Worm (Caenorhabditis elegans) whole organism, L1 larva: ENCODE results near the gene him-18.
A peak's percentile ranks its signal among the peaks of the same experiment; 100 is the strongest.

Experiments
- C04F5.9 ChIP-seq: sonication (generic microtip); optimal IDR thresholded peaks from 2 replicates; lab custom pipeline; 2016; ENCODE audit warnings: missing genetic modification characterization, missing compliant biosample characterization
- C16A3.4 ChIP-seq: fragments of 150-350 bp; optimal IDR thresholded peaks from 2 replicates; lab custom pipeline; 2014; ENCODE audit warnings: missing biosample characterization, missing genetic modification characterization
- F16B12.6 ChIP-seq: fragments of 150-350 bp; optimal IDR thresholded peaks from 2 replicates; lab custom pipeline; 2014; ENCODE audit warnings: missing biosample characterization, missing genetic modification characterization
- aha-1 ChIP-seq: fragments of 150-350 bp; optimal IDR thresholded peaks from 2 replicates; lab custom pipeline; 2014; ENCODE audit warnings: missing biosample characterization, missing genetic modification characterization
- alr-1 ChIP-seq: fragments of 200-800 bp; sonication (Bioruptor generic); optimal IDR thresholded peaks from 2 replicates; lab custom pipeline; 2018; ENCODE audit warnings: borderline replicate concordance, mild to moderate bottlenecking, missing genetic modification characterization, missing compliant biosample characterization
- aly-2 ChIP-seq: fragments of 150-350 bp; optimal IDR thresholded peaks from 2 replicates; lab custom pipeline; 2014; ENCODE audit warnings: missing biosample characterization, missing genetic modification characterization
- ama-1 ChIP-seq: fragments of 150-350 bp; optimal IDR thresholded peaks from 2 replicates; lab custom pipeline; 2014
- blmp-1 ChIP-seq: fragments of 150-350 bp; optimal IDR thresholded peaks from 2 replicates; lab custom pipeline; 2014; ENCODE audit warnings: missing biosample characterization, missing genetic modification characterization
- ceh-82 ChIP-seq, 3 experiments: fragments of 150-350 bp in 1 of 3; sonication (generic microtip) in 2 of 3; optimal IDR thresholded peaks; 2 replicates each; lab custom pipeline; 2014 to 2017; ENCODE audit warnings: missing biosample characterization in 3 of 3, missing genetic modification characterization in 3 of 3
- ceh-90 ChIP-seq: sonication (generic microtip); optimal IDR thresholded peaks from 2 replicates; lab custom pipeline; 2016; ENCODE audit warnings: missing genetic modification characterization, missing compliant biosample characterization
- dpl-1 ChIP-seq, 3 experiments: fragments of 150-350 bp in 2 of 3; sonication (generic microtip) in 1 of 3; optimal IDR thresholded peaks; 2 replicates each; lab custom pipeline; 2014 to 2017; ENCODE audit warnings: missing biosample characterization in 3 of 3, missing genetic modification characterization in 3 of 3, missing genetic modification reagents in 3 of 3
- dsc-1 ChIP-seq: sonication (generic microtip); optimal IDR thresholded peaks from 2 replicates; lab custom pipeline; 2016; ENCODE audit warnings: mild to moderate bottlenecking, missing genetic modification characterization, missing compliant biosample characterization
- efl-1 ChIP-seq, 4 experiments: fragments of 150-350 bp; optimal IDR thresholded peaks in 3 of 4; peaks in 1 of 4; 1 replicate in 1 of 4; 2 replicates in 3 of 4; lab custom pipeline; 2014; ENCODE audit warnings: missing biosample characterization in 2 of 4, missing genetic modification characterization in 2 of 4, missing genetic modification reagents in 2 of 4
- egl-13 ChIP-seq: sonication (generic microtip); optimal IDR thresholded peaks from 2 replicates; lab custom pipeline; 2016; ENCODE audit warnings: missing genotype, missing genetic modification reagents, missing genetic modification characterization, missing compliant biosample characterization
- egl-27 ChIP-seq, 2 experiments: fragments of 150-350 bp in 1 of 2; sonication (generic microtip); optimal IDR thresholded peaks; 3 replicates each; lab custom pipeline; 2017 to 2018; ENCODE audit warnings: missing biosample characterization in 2 of 2, missing genetic modification characterization in 2 of 2, missing genetic modification reagents in 2 of 2
- elt-2 ChIP-seq: sonication (generic microtip); optimal IDR thresholded peaks from 2 replicates; lab custom pipeline; 2016; ENCODE audit warnings: missing genetic modification characterization, mild to moderate bottlenecking, inconsistent platforms, missing compliant biosample characterization, missing genetic modification reagents
- elt-3 ChIP-seq, 6 experiments: fragments of 150-350 bp in 1 of 6; sonication (generic microtip); optimal IDR thresholded peaks; 2 replicates each; lab custom pipeline; 2017 to 2018; ENCODE audit warnings: missing biosample characterization in 6 of 6, missing genetic modification characterization in 6 of 6, inconsistent platforms in 1 of 6
- fkh-10 ChIP-seq: sonication (generic microtip); optimal IDR thresholded peaks from 2 replicates; lab custom pipeline; 2017; ENCODE audit warnings: missing biosample characterization, missing genetic modification reagents, missing genetic modification characterization
- fkh-4 ChIP-seq: sonication (generic microtip); optimal IDR thresholded peaks from 2 replicates; lab custom pipeline; 2016; ENCODE audit warnings: missing compliant biosample characterization, missing genetic modification characterization, borderline replicate concordance
- fkh-8 ChIP-seq: sonication (generic microtip); optimal IDR thresholded peaks from 2 replicates; lab custom pipeline; 2016; ENCODE audit warnings: mild to moderate bottlenecking, missing genetic modification characterization, missing compliant biosample characterization
- grh-1 ChIP-seq: fragments of 200-800 bp; sonication (Bioruptor generic); IDR thresholded peaks from 2 replicates; pipeline ENCODE4 v1.3.6; 2022; ENCODE audit warnings: missing genetic modification reagents, missing genetic modification characterization, missing compliant biosample characterization
- hlh-17 ChIP-seq: fragments of 200-800 bp; sonication (Bioruptor generic); optimal IDR thresholded peaks from 2 replicates; lab custom pipeline; 2018; ENCODE audit warnings: missing genetic modification characterization, mild to moderate bottlenecking, missing compliant biosample characterization, moderate library complexity, borderline replicate concordance
- hpl-2 ChIP-seq: fragments of 150-350 bp; optimal IDR thresholded peaks from 2 replicates; lab custom pipeline; 2014; ENCODE audit warnings: missing biosample characterization, missing genetic modification reagents, missing genetic modification characterization
- jun-1 ChIP-seq: fragments of 150-350 bp; optimal IDR thresholded peaks from 2 replicates; lab custom pipeline; 2014; ENCODE audit warnings: missing biosample characterization, missing genetic modification reagents, missing genetic modification characterization
- lin-13 ChIP-seq: fragments of 150-350 bp; optimal IDR thresholded peaks from 2 replicates; lab custom pipeline; 2014; ENCODE audit warnings: missing biosample characterization, missing genetic modification reagents, missing genetic modification characterization
- lsy-2 ChIP-seq, 2 experiments: fragments of 150-350 bp; optimal IDR thresholded peaks; 2 replicates each; lab custom pipeline; 2014; ENCODE audit warnings: missing biosample characterization in 2 of 2, missing genetic modification characterization in 2 of 2
- mab-9 ChIP-seq: fragments of 200-800 bp; sonication (Bioruptor generic); IDR thresholded peaks from 2 replicates; pipeline ENCODE4 v1.3.6; 2022; ENCODE audit warnings: missing genetic modification reagents, missing genetic modification characterization, missing compliant biosample characterization
- mef-2 ChIP-seq: fragments of 150-350 bp; optimal IDR thresholded peaks from 2 replicates; lab custom pipeline; 2014; ENCODE audit warnings: missing biosample characterization, missing genetic modification characterization
- mep-1 ChIP-seq: fragments of 150-350 bp; optimal IDR thresholded peaks from 2 replicates; lab custom pipeline; 2014; ENCODE audit warnings: missing biosample characterization, missing genetic modification characterization
- nhr-11 ChIP-seq: fragments of 150-350 bp; optimal IDR thresholded peaks from 2 replicates; lab custom pipeline; 2014; ENCODE audit warnings: missing biosample characterization, missing genetic modification characterization
- nhr-12 ChIP-seq: sonication (generic microtip); optimal IDR thresholded peaks from 2 replicates; lab custom pipeline; 2017; ENCODE audit warnings: missing biosample characterization, missing genetic modification characterization
- nhr-19 ChIP-seq: fragments of 200-800 bp; sonication (Bioruptor generic); conservative IDR thresholded peaks from 2 replicates; pipeline ENCODE4 v1.3.6; 2022; ENCODE audit warnings: missing genetic modification characterization, missing compliant biosample characterization
- nhr-237 ChIP-seq: fragments of 150-350 bp; optimal IDR thresholded peaks from 2 replicates; lab custom pipeline; 2014; ENCODE audit warnings: missing biosample characterization, missing genetic modification characterization
- nhr-28 ChIP-seq: fragments of 150-350 bp; optimal IDR thresholded peaks from 2 replicates; lab custom pipeline; 2014; ENCODE audit warnings: missing biosample characterization, missing genetic modification characterization
- nhr-71 ChIP-seq: sonication (generic microtip); optimal IDR thresholded peaks from 2 replicates; lab custom pipeline; 2016; ENCODE audit warnings: mild to moderate bottlenecking, missing genetic modification characterization, moderate library complexity, missing compliant biosample characterization
- nhr-77 ChIP-seq: fragments of 150-350 bp; optimal IDR thresholded peaks from 2 replicates; lab custom pipeline; 2014; ENCODE audit warnings: missing biosample characterization, missing genetic modification characterization
- nhr-84 ChIP-seq: sonication (generic microtip); optimal IDR thresholded peaks from 2 replicates; lab custom pipeline; 2017; ENCODE audit warnings: missing biosample characterization, missing genetic modification characterization
- nhr-85 ChIP-seq: sonication (generic microtip); peaks from one replicate; lab custom pipeline; 2016; ENCODE audit warnings: missing genetic modification characterization, inconsistent platforms, missing compliant biosample characterization
- nhr-90 ChIP-seq: sonication (generic microtip); optimal IDR thresholded peaks from 2 replicates; lab custom pipeline; 2016; ENCODE audit warnings: mild to moderate bottlenecking, missing genetic modification characterization, missing compliant biosample characterization; ENCODE audit not compliant: poor library complexity
- pag-3 ChIP-seq: sonication (generic microtip); optimal IDR thresholded peaks from 2 replicates; lab custom pipeline; 2017; ENCODE audit warnings: missing genetic modification characterization, mild to moderate bottlenecking, missing compliant biosample characterization, antibody characterized with exemption, borderline replicate concordance; ENCODE audit not compliant: insufficient read depth
- pqm-1 ChIP-seq: sonication (generic microtip); optimal IDR thresholded peaks from 3 replicates; lab custom pipeline; 2017; ENCODE audit warnings: missing biosample characterization, missing genetic modification characterization
- skn-1 ChIP-seq: fragments of 150-350 bp; optimal IDR thresholded peaks from 2 replicates; lab custom pipeline; 2014; ENCODE audit warnings: missing biosample characterization, missing genetic modification characterization
- snpc-4 ChIP-seq: fragments of 150-350 bp; optimal IDR thresholded peaks from 2 replicates; lab custom pipeline; 2014; ENCODE audit warnings: missing biosample characterization, missing genetic modification characterization
- snu-23 ChIP-seq: sonication (generic microtip); optimal IDR thresholded peaks from 2 replicates; lab custom pipeline; 2016; ENCODE audit warnings: missing genetic modification characterization, missing compliant biosample characterization
- tbx-2 ChIP-seq: sonication (generic microtip); optimal IDR thresholded peaks from 2 replicates; lab custom pipeline; 2016; ENCODE audit warnings: missing genetic modification characterization, missing compliant biosample characterization
- tlp-1 ChIP-seq: fragments of 150-350 bp; optimal IDR thresholded peaks from 2 replicates; lab custom pipeline; 2014; ENCODE audit warnings: missing biosample characterization, missing genetic modification characterization
- unc-130 ChIP-seq: fragments of 150-350 bp; optimal IDR thresholded peaks from 2 replicates; lab custom pipeline; 2017; ENCODE audit warnings: missing biosample characterization, missing genetic modification characterization, inconsistent platforms
- unc-30 ChIP-seq: sonication (generic microtip); optimal IDR thresholded peaks from 2 replicates; lab custom pipeline; 2017; ENCODE audit warnings: missing biosample characterization, missing genetic modification characterization
- unc-62 ChIP-seq: fragments of 150-350 bp; optimal IDR thresholded peaks from 2 replicates; lab custom pipeline; 2014; ENCODE audit warnings: missing biosample characterization, missing genetic modification reagents, missing genetic modification characterization
- unc-86 ChIP-seq: sonication (generic microtip); optimal IDR thresholded peaks from 2 replicates; lab custom pipeline; 2016; ENCODE audit warnings: missing genetic modification characterization, missing compliant biosample characterization
- vab-15 ChIP-seq: sonication (generic microtip); optimal IDR thresholded peaks from 2 replicates; lab custom pipeline; 2017; ENCODE audit warnings: missing genotype, mild to moderate bottlenecking, missing genetic modification characterization, missing compliant biosample characterization
- ztf-4 ChIP-seq: fragments of 150-350 bp; optimal IDR thresholded peaks from 2 replicates; lab custom pipeline; 2014; ENCODE audit warnings: missing biosample characterization, missing genetic modification characterization

The him-18 gene

ce11 chrIII:4754001-4754561 is 39.1 kb upstream of the him-18 start, which contains the start of the genes rps-0 and rbg-3:
TSS of gene rps-0 (minus strand) at chrIII:4754051.
TSS of gene rbg-3 (plus strand) at chrIII:4754424.
- TF ChIP-seq nhr-12 (tag; lab: Kevin White, UChicago) (no peak), unc-62 (no peak), jun-1 (tag; lab: Kevin White, UChicago) (peak; percentile 90), lin-13 (peak; percentile 90), unc-130 (tag; lab: Kevin White, UChicago) (peak; percentile 97), skn-1 (tag; lab: Kevin White, UChicago) (peak; percentile 76), C04F5.9 (tag; lab: Kevin White, UChicago) (peak; percentile 99), nhr-77 (tag; lab: Kevin White, UChicago) (peak; percentile 89), grh-1 (GFP tag; lab: Robert Waterston, UW) (peak; percentile 79), pag-3 (tag; lab: Kevin White, UChicago) (no peak), snu-23 (GFP tag; lab: Kevin White, UChicago) (peak; percentile 96), ama-1 (lab: Kevin White, UChicago) (no peak), egl-13 (tag; lab: Kevin White, UChicago) (peak; percentile 82), ceh-90 (tag; lab: Kevin White, UChicago) (peak; percentile 20), tlp-1 (tag; lab: Kevin White, UChicago) (no peak), unc-86 (peak; percentile 88), mab-9 (GFP tag; lab: Robert Waterston, UW) (peak; percentile 72), dsc-1 (tag; lab: Kevin White, UChicago) (peak; percentile 92), nhr-84 (tag; lab: Kevin White, UChicago) (no peak), fkh-10 (peak; percentile 42), nhr-11 (tag; lab: Kevin White, UChicago) (peak; percentile 74), unc-30 (no peak), mef-2 (tag; lab: Kevin White, UChicago) (peak; percentile 57), egl-27 (tag; optimal IDR thresholded peaks at IDR 0.05; lab: Kevin White, UChicago) (no peak), C16A3.4 (tag; lab: Kevin White, UChicago) (peak; percentile 97), alr-1 (tag; lab: Kevin White, UChicago) (no peak), hlh-17 (no peak), fkh-8 (tag; lab: Kevin White, UChicago) (peak; percentile 94), pqm-1 (tag; lab: Kevin White, UChicago) (no peak), ceh-82 (tag; optimal IDR thresholded peaks at IDR 0.05; lab: Kevin White, UChicago) (peak; percentile 93 to 94 (median 93)), blmp-1 (tag; lab: Kevin White, UChicago) (peak; percentile 89), nhr-19 (GFP tag; lab: Robert Waterston, UW) (peak; percentile 93), snpc-4 (tag; lab: Kevin White, UChicago) (peak; percentile 47), nhr-85 (tag; lab: Kevin White, UChicago) (peak; percentile 95), nhr-71 (tag; lab: Kevin White, UChicago) (peak; percentile 97), tbx-2 (tag; lab: Kevin White, UChicago) (peak; percentile 93), lsy-2 (tag; optimal IDR thresholded peaks at IDR 0.05; lab: Kevin White, UChicago) (peak; percentile 97), elt-3 (tag; optimal IDR thresholded peaks at IDR 0.05; lab: Kevin White, UChicago) (peak in 5 of 6 experiments; percentile 13 to 90 (median 75)), fkh-4 (tag; lab: Kevin White, UChicago) (peak; percentile 52), aly-2 (peak; percentile 66), nhr-90 (tag; lab: Kevin White, UChicago) (peak; percentile 89), elt-2 (tag; lab: Kevin White, UChicago) (peak; percentile 49), F16B12.6 (tag; lab: Kevin White, UChicago) (peak; percentile 71), ztf-4 (peak; percentile 84), nhr-28 (tag; lab: Kevin White, UChicago) (no peak), vab-15 (peak; percentile 77), hpl-2 (GFP tag; lab: Kevin White, UChicago) (peak; percentile 55), nhr-237 (tag; lab: Kevin White, UChicago) (peak; percentile 49), dpl-1 (GFP tag; optimal IDR thresholded peaks at IDR 0.05; lab: Kevin White, UChicago) (peak; percentile 88 to 93 (median 93)), aha-1 (tag; lab: Kevin White, UChicago) (peak; percentile 2), mep-1 (tag; lab: Kevin White, UChicago) (peak; percentile 98), efl-1 (optimal IDR thresholded peaks at IDR 0.05; lab: Kevin White, UChicago) (peak; percentile 94 to 95), efl-1 (GFP tag; optimal IDR thresholded peaks at IDR 0.05 in 1 of 2; lab: Kevin White, UChicago) (peak; percentile 88 to 99)
